Worm (Caenorhabditis elegans) whole organism, L2 larva: ENCODE measurements around the gene R02F2.5.

Source experiments
- C34F6.9 ChIP-seq: fragments of 150-350 bp; optimal IDR thresholded peaks from 2 replicates; lab custom pipeline; 2014; ENCODE audit warnings: missing biosample characterization, missing genetic modification characterization
- Y55F3AM.14 ChIP-seq: fragments of 200-800 bp; sonication (Bioruptor generic); optimal IDR thresholded peaks from 2 replicates; lab custom pipeline; 2018; ENCODE audit warnings: mild to moderate bottlenecking, missing genetic modification characterization, missing compliant biosample characterization
- aly-2 ChIP-seq: fragments of 150-350 bp; optimal IDR thresholded peaks from 2 replicates; lab custom pipeline; 2014; ENCODE audit warnings: missing biosample characterization, missing genetic modification characterization
- ama-1 ChIP-seq: fragments of 150-350 bp; optimal IDR thresholded peaks from 2 replicates; lab custom pipeline; 2018; ENCODE audit warnings: inconsistent platforms
- ceh-16 ChIP-seq: fragments of 150-350 bp; optimal IDR thresholded peaks from 2 replicates; lab custom pipeline; 2014; ENCODE audit warnings: missing biosample characterization, missing genetic modification characterization
- ceh-82 ChIP-seq: fragments of 150-350 bp; optimal IDR thresholded peaks from 2 replicates; lab custom pipeline; 2014; ENCODE audit warnings: missing biosample characterization, missing genetic modification characterization
- crh-2 ChIP-seq: sonication (generic microtip); optimal IDR thresholded peaks from 2 replicates; lab custom pipeline; 2017; ENCODE audit warnings: missing biosample characterization, missing genetic modification characterization
- egl-27 ChIP-seq: sonication (generic microtip); optimal IDR thresholded peaks from 3 replicates; lab custom pipeline; 2017; ENCODE audit warnings: missing biosample characterization, missing genetic modification reagents, missing genetic modification characterization
- gmeb-1 ChIP-seq: fragments of 150-350 bp; optimal IDR thresholded peaks from 2 replicates; lab custom pipeline; 2014; ENCODE audit warnings: missing biosample characterization, missing genetic modification characterization
- mab-5 ChIP-seq: fragments of 150-350 bp; optimal IDR thresholded peaks from 2 replicates; lab custom pipeline; 2014; ENCODE audit warnings: missing biosample characterization, missing genetic modification characterization
- mbf-1 ChIP-seq: sonication (generic microtip); optimal IDR thresholded peaks from 2 replicates; lab custom pipeline; 2017; ENCODE audit warnings: missing biosample characterization, missing genetic modification characterization
- mdl-1 ChIP-seq, 2 experiments: fragments of 150-350 bp in 1 of 2; sonication (generic microtip) in 1 of 2; optimal IDR thresholded peaks; 2 replicates each; lab custom pipeline; 2017; ENCODE audit warnings: missing biosample characterization in 2 of 2, missing genetic modification characterization in 2 of 2
- nhr-10 ChIP-seq: sonication (generic microtip); optimal IDR thresholded peaks from 2 replicates; lab custom pipeline; 2017; ENCODE audit warnings: missing biosample characterization, missing genetic modification characterization
- nhr-237 ChIP-seq: fragments of 150-350 bp; optimal IDR thresholded peaks from 2 replicates; lab custom pipeline; 2014; ENCODE audit warnings: missing biosample characterization, missing genetic modification characterization
- sma-9 ChIP-seq, 2 experiments: fragments of 150-350 bp in 1 of 2; sonication (generic microtip) in 1 of 2; optimal IDR thresholded peaks; 2 replicates each; lab custom pipeline; 2014 to 2016; ENCODE audit warnings: missing genetic modification characterization in 2 of 2, mild to moderate bottlenecking in 1 of 2, missing biosample characterization in 1 of 2, missing compliant biosample characterization in 1 of 2, missing genetic modification reagents in 1 of 2, moderate library complexity in 1 of 2
- zag-1 ChIP-seq: fragments of 150-350 bp; optimal IDR thresholded peaks from 2 replicates; lab custom pipeline; 2014; ENCODE audit warnings: missing biosample characterization, missing genetic modification characterization
- ztf-11 ChIP-seq: sonication (generic microtip); optimal IDR thresholded peaks from 2 replicates; lab custom pipeline; 2017; ENCODE audit warnings: missing biosample characterization, missing genetic modification characterization

Gene R02F2.5

DNA sequence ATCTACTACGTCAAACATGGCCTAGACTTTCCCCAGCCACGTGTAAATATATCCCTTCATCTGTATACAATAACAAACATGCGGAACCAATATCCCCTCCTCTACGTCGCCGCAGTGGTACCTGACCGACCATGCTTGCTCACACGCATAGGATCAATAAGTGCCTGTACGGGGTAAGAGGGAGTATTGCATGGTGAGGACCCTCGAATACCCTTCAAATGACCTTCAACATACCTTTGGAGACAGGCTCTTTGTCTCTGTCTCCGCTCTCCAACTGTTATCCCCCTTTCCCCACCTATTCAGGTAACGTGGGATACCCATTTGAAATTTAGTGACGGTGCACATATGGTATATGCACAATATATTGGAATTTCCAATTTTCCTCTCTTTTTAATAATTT is 46.9 kb downstream of the R02F2.5 start, which contains the start of gene dex-1:
dex-1 (plus strand) TSS at position 132 of the 400 bp plus-strand sequence.
- no peak for TF ChIP-seq aly-2 (tag; lab: Kevin White, UChicago)
- no peak for TF ChIP-seq ama-1 (lab: Kevin White, UChicago)
- TF ChIP-seq mdl-1 (tag; optimal IDR thresholded peaks at IDR 0.05; lab: Kevin White, UChicago), result no peak
- TF ChIP-seq gmeb-1, result no peak
- TF ChIP-seq Y55F3AM.14 (GFP tag; lab: Kevin White, UChicago), result no peak
- no peak for TF ChIP-seq crh-2 (tag; lab: Kevin White, UChicago)
- TF ChIP-seq nhr-237, result no peak
- no peak for TF ChIP-seq mbf-1 (tag; lab: Kevin White, UChicago)
- TF ChIP-seq egl-27 (tag; lab: Kevin White, UChicago), result no peak
- no peak for TF ChIP-seq mab-5
- TF ChIP-seq ceh-82 (tag; lab: Kevin White, UChicago), result no peak
- no peak for TF ChIP-seq ztf-11 (tag; lab: Kevin White, UChicago)
- no peak for TF ChIP-seq nhr-10 (tag; lab: Kevin White, UChicago)
- no peak for TF ChIP-seq C34F6.9 (tag; lab: Kevin White, UChicago)
- TF ChIP-seq ceh-16, result no peak
- no peak for TF ChIP-seq zag-1 (tag; lab: Kevin White, UChicago)
- TF ChIP-seq sma-9 (GFP tag; optimal IDR thresholded peaks at IDR 0.05; lab: Kevin White, UChicago), result no peak
- TF ChIP-seq sma-9 (tag; optimal IDR thresholded peaks at IDR 0.05; lab: Kevin White, UChicago), result no peak
- TF ChIP-seq, all 48 proteins: peak for 0
